Fruit fly (Drosophila melanogaster) whole organism, adult: ENCODE measurements around the gene CG43797.

Experiments used
- CG11617 ChIP-seq: fragments of 200-800 bp; sonication (Bioruptor generic); optimal IDR thresholded peaks from 2 replicates; lab custom pipeline; 2017; ENCODE audit warnings: mild to moderate bottlenecking, missing biosample characterization, missing genetic modification reagents, missing genetic modification characterization
- CG12768 ChIP-seq: fragments of 200-800 bp; sonication (Bioruptor generic); optimal IDR thresholded peaks from 2 replicates; lab custom pipeline; 2017; ENCODE audit warnings: missing biosample characterization, missing genetic modification characterization, mild to moderate bottlenecking, moderate library complexity, missing genetic modification reagents
- CG14711 ChIP-seq: fragments of 200-800 bp; sonication (Bioruptor generic); optimal IDR thresholded peaks from 2 replicates; lab custom pipeline; 2018; ENCODE audit warnings: missing biosample characterization, mild to moderate bottlenecking, missing genetic modification characterization, moderate library complexity
- CG1620 ChIP-seq: fragments of 200-800 bp; sonication (Bioruptor generic); optimal IDR thresholded peaks from 2 replicates; lab custom pipeline; 2016; ENCODE audit warnings: missing biosample characterization, missing genetic modification characterization
- CG33017 ChIP-seq: fragments of 200-800 bp; sonication (Bioruptor generic); optimal IDR thresholded peaks from 2 replicates; lab custom pipeline; 2018; ENCODE audit warnings: missing biosample characterization, mild to moderate bottlenecking, missing genetic modification characterization, moderate library complexity
- CG5204 ChIP-seq: fragments of 200-800 bp; sonication (Bioruptor generic); optimal IDR thresholded peaks from 2 replicates; lab custom pipeline; 2016; ENCODE audit warnings: missing biosample characterization, missing genetic modification characterization
- CG7045 ChIP-seq: fragments of 200-800 bp; sonication (Bioruptor generic); optimal IDR thresholded peaks from 2 replicates; lab custom pipeline; 2017; ENCODE audit warnings: missing biosample characterization, mild to moderate bottlenecking, missing genetic modification characterization
- CG7101 ChIP-seq: fragments of 200-800 bp; sonication (Bioruptor generic); optimal IDR thresholded peaks from 2 replicates; lab custom pipeline; 2018; ENCODE audit warnings: missing biosample characterization, mild to moderate bottlenecking, missing genetic modification characterization, moderate library complexity
- Clk ChIP-seq: fragments of 200-800 bp; sonication (Bioruptor generic); optimal IDR thresholded peaks from 2 replicates; lab custom pipeline; 2017; ENCODE audit warnings: missing biosample characterization, missing genetic modification characterization
- Crg-1 ChIP-seq: fragments of 200-800 bp; sonication (Bioruptor generic); optimal IDR thresholded peaks from 2 replicates; lab custom pipeline; 2016; ENCODE audit warnings: missing biosample characterization, missing genetic modification characterization
- Hr96 ChIP-seq: fragments of 200-800 bp; sonication (Bioruptor generic); optimal IDR thresholded peaks from 2 replicates; lab custom pipeline; 2016; ENCODE audit warnings: missing biosample characterization, missing genetic modification characterization
- Mnt ChIP-seq: fragments of 200-800 bp; sonication (Bioruptor generic); optimal IDR thresholded peaks from 2 replicates; lab custom pipeline; 2016; ENCODE audit warnings: missing biosample characterization, mild to moderate bottlenecking, missing genetic modification characterization
- bab1 ChIP-seq: fragments of 200-800 bp; sonication (Bioruptor generic); optimal IDR thresholded peaks from 3 replicates; lab custom pipeline; 2019; ENCODE audit warnings: missing biosample characterization, mild to moderate bottlenecking, missing genetic modification characterization, moderate library complexity
- cic ChIP-seq: fragments of 200-800 bp; sonication (Bioruptor generic); optimal IDR thresholded peaks from 2 replicates; lab custom pipeline; 2017; ENCODE audit warnings: missing biosample characterization, mild to moderate bottlenecking, missing genetic modification characterization, moderate library complexity
- cnc ChIP-seq, 2 experiments: fragments of >200 bp; optimal IDR thresholded peaks; 2 replicates each; lab custom pipeline; 2017
- kay ChIP-seq: fragments of 200-800 bp; sonication (Bioruptor generic); peaks from one replicate; lab custom pipeline; 2016; ENCODE audit warnings: missing biosample characterization, missing genetic modification characterization, borderline replicate concordance
- ovo ChIP-seq: fragments of 200-800 bp; sonication (Bioruptor generic); optimal IDR thresholded peaks from 2 replicates; lab custom pipeline; 2016; ENCODE audit warnings: missing biosample characterization, missing genetic modification characterization
- pad ChIP-seq: fragments of 200-800 bp; sonication (Bioruptor generic); optimal IDR thresholded peaks from 3 replicates; lab custom pipeline; 2017; ENCODE audit warnings: missing biosample characterization, missing genetic modification characterization, mild to moderate bottlenecking, moderate library complexity, missing genetic modification reagents
- tj ChIP-seq: fragments of 200-800 bp; sonication (Bioruptor generic); optimal IDR thresholded peaks from 3 replicates; lab custom pipeline; 2017; ENCODE audit warnings: missing biosample characterization, mild to moderate bottlenecking, missing genetic modification characterization, moderate library complexity
- toe ChIP-seq: fragments of 200-800 bp; sonication (Bioruptor generic); optimal IDR thresholded peaks from 2 replicates; lab custom pipeline; 2016; ENCODE audit warnings: missing biosample characterization, missing genetic modification characterization

Gene CG43797

DNA sequence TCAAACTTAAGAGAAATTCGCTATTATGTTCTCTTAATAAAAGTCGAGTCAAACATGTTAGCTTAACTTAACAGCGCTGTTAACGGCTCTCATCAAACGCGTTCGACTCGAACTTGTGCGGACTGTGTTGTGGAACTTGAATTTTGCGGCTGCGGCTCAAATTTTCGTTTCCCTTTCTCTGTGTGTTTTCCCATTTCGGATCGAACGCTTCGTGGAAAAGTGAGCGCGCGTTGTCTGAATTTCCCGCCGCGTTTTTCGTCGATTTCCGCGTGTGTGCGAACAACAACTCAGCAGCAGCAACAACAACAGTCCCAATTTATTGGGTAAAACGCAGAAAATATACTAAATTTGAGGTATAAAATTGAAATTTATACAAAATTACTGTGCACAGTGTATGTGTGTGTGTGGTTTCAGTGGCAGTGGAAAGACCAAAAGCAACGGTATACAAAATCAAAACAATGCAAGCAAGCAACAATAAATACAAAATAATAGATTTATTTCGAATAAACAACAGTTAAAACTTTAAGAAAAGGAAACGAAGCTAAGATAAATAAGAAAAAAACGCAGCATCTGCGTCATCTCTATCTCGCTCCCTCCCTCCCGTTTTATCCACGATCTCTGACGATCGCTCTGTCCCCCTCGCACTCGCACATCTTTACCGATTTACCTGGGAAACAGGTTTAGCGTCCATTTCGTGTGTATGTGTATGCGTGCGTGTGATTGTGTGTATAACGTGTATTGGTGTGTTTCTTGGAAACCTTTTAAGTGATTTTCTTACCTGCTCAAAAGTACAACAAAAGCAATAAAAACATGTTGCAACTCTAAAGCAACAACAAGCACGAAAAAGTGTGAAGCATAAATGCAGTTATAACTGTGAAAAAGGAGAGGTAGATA is 31.6 kb downstream of the CG43797 start, which contains the start of gene ed:
Gene ed (plus strand): TSS at position 175 of the 894 bp plus-strand sequence.
- TF ChIP-seq Mnt (peak; percentile 7), CG14711 (no peak), Clk (GFP tag; lab: Kevin White, UChicago) (no peak), CG33017 (no peak), tj (peak; percentile 29), pad (GFP tag; lab: Kevin White, UChicago) (peak; percentile 66), Hr96 (GFP tag; lab: Kevin White, UChicago) (no peak), Crg-1 (GFP tag; lab: Kevin White, UChicago) (no peak), bab1 (no peak), kay (no peak), CG7101 (tag; lab: Kevin White, UChicago) (no peak), ovo (no peak), toe (GFP tag; lab: Kevin White, UChicago) (no peak), cnc (optimal IDR thresholded peaks at IDR 0.05; lab: Kevin White, UChicago) (no peak), CG12768 (no peak), CG5204 (GFP tag; lab: Kevin White, UChicago) (no peak), CG11617 (GFP tag; lab: Kevin White, UChicago) (no peak), CG7045 (GFP tag; lab: Kevin White, UChicago) (no peak), cic (no peak), CG1620 (no peak)

DNA sequence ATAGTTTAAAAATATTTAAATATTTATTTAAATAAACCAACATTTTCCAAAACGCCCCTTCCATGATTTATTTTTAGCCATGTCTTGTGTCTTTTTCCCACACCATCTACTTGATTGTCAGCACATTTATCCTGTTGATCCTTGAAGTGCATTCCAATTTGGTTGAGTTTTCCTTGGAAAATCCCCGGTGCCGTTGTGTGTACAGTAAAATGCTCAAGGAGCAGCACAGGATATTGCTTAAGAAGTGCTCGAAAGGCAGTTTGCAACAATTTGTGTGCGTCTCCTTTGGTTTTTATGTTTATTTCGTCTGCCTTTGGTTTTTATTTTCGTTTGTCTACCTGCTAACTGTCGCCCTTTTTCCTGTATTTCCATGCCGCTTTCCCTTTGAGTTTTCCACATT is 34.5 kb downstream of the CG43797 start:
- TF ChIP-seq CG7101 (tag; lab: Kevin White, UChicago) (no peak), Mnt (no peak), Clk (GFP tag; lab: Kevin White, UChicago) (no peak), CG11617 (GFP tag; lab: Kevin White, UChicago) (no peak), CG1620 (no peak), CG14711 (no peak), CG7045 (GFP tag; lab: Kevin White, UChicago) (no peak), Crg-1 (GFP tag; lab: Kevin White, UChicago) (no peak), kay (no peak), CG5204 (GFP tag; lab: Kevin White, UChicago) (no peak)

- TF ChIP-seq Crg-1 (GFP tag; lab: Kevin White, UChicago) (no peak), toe (GFP tag; lab: Kevin White, UChicago) (no peak), Mnt (no peak), tj (no peak), kay (no peak)
These were observed 36.5 kb downstream of the CG43797 start for dm6 chr2L:4036306-4036705.

DNA sequence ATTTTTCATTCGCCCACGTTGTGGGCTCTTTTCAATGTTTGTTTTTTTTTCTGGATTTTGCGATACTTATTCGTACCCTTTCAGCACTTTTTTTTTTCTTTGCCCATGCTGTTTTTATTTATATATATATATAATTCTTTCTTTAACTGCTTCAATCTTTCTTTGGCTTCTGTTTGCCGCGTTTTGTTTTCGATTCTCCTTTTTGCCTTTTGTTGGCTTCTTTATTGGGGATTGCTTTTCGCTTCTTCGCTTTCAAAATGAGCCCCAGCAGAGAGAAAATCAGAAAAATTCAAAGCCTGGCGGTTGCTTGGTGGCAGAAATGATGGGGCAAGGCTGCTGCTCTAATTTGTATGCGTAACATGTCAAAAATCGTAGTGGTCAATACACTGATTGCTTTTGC is 37.2 kb downstream of the CG43797 start:
- TF ChIP-seq CG5204 (GFP tag; lab: Kevin White, UChicago) (no peak), Crg-1 (GFP tag; lab: Kevin White, UChicago) (no peak), Hr96 (GFP tag; lab: Kevin White, UChicago) (no peak), CG11617 (GFP tag; lab: Kevin White, UChicago) (no peak), cnc (optimal IDR thresholded peaks at IDR 0.05; lab: Kevin White, UChicago) (no peak), Mnt (no peak), CG7101 (tag; lab: Kevin White, UChicago) (no peak), tj (peak; percentile 26), CG1620 (no peak)

DNA sequence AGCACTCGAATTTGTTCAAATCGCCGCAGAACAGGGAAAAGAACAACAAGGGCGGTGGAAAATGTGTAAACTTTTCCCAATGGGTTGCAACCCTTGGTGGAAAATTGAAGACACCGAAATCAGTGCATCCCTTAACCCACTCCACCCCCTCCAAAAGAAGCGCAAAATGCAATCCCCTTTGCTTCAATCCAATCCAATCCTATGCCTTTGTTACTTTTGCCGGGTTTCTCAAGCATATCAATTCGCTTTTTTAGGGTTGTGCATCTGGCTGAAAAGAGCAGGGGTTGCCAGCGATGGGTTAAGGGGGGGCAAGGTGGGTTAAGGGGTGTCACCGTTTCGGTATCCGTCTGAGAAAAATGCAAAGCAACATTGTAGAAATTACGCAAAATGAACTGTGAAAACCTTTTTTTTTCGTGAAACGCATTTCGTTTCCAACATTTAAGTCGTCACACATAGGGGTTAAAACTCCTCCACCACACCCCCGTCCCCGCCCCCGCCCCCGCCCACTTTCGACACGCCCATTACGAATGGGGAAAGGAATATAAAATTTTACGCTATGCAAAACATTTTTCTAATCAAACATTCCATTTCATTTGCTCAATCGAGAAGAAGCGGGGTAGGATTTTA is 38.4 kb downstream of the CG43797 start:
- TF ChIP-seq cic = no peak
- no peak for TF ChIP-seq Crg-1 (GFP tag; lab: Kevin White, UChicago)
- no peak for TF ChIP-seq Clk (GFP tag; lab: Kevin White, UChicago)
- no peak for TF ChIP-seq toe (GFP tag; lab: Kevin White, UChicago)
- no peak for TF ChIP-seq CG5204 (GFP tag; lab: Kevin White, UChicago)
- no peak for TF ChIP-seq ovo
- no peak for TF ChIP-seq CG12768
- TF ChIP-seq cnc (optimal IDR thresholded peaks at IDR 0.05; lab: Kevin White, UChicago) = no peak
- no peak for TF ChIP-seq Mnt
- no peak for TF ChIP-seq CG1620
- TF ChIP-seq CG7101 (tag; lab: Kevin White, UChicago) = no peak

DNA sequence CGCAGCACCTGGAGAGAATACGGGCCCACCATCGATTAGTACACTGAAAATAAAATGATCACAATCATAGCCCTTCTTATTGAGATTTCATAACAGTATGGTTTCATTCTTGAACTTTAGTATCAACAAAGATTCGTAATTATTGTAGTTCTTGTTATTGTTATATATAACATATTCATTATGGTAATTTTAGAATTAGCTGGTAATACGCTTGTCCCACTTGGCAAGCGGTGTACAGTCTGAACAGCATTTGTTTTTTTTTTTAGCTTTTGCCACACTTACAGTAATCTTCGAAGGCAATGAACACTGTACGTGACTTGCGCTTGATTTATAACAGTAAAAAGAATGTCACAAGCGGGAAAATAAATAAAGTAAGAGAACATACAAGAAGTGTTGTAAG is 43.2 kb downstream of the CG43797 start:
- TF ChIP-seq bab1 (peak; percentile 70), Clk (GFP tag; lab: Kevin White, UChicago) (no peak)

DNA sequence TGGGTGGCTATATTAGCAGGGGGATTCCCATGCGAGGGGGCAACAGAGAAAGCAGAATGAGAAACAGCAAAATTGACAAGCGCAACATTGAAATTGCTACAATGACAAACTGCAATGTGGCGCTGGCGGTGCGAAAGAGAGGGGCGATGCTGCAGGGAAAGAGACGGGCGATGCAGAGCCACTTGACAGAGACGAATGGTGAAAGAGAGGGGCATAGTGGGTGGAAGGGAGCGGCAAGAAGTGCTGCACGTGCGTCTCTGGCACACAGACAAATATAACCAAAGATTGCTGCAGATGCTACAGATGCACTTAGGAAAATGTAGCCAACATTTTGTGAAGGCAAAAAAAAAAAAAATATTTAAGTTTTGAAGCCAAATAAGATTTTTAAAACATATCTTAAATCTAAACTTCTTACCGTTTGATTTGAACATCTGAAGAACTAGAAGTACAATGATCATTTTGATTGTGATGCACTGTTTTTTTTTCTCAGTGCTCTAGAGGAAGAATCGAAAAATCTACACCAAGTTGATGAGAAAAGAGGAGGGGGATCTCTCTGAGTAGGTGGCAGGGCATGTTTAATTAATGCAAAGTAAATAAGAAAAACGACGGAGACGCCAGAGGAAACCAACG is 45.5 kb downstream of the CG43797 start:
- TF ChIP-seq CG12768 (no peak), CG33017 (no peak), toe (GFP tag; lab: Kevin White, UChicago) (no peak), CG7101 (tag; lab: Kevin White, UChicago) (no peak), CG7045 (GFP tag; lab: Kevin White, UChicago) (no peak), CG11617 (GFP tag; lab: Kevin White, UChicago) (no peak), cnc (optimal IDR thresholded peaks at IDR 0.05; lab: Kevin White, UChicago) (no peak), CG14711 (no peak), CG5204 (GFP tag; lab: Kevin White, UChicago) (no peak), CG1620 (no peak), Crg-1 (GFP tag; lab: Kevin White, UChicago) (no peak), kay (no peak), cic (no peak), bab1 (no peak), Mnt (no peak), ovo (no peak), Hr96 (GFP tag; lab: Kevin White, UChicago) (no peak), Clk (GFP tag; lab: Kevin White, UChicago) (no peak)
